Fruit fly (Drosophila melanogaster): ENCODE data around the gene psd.

psd gene

DNA sequence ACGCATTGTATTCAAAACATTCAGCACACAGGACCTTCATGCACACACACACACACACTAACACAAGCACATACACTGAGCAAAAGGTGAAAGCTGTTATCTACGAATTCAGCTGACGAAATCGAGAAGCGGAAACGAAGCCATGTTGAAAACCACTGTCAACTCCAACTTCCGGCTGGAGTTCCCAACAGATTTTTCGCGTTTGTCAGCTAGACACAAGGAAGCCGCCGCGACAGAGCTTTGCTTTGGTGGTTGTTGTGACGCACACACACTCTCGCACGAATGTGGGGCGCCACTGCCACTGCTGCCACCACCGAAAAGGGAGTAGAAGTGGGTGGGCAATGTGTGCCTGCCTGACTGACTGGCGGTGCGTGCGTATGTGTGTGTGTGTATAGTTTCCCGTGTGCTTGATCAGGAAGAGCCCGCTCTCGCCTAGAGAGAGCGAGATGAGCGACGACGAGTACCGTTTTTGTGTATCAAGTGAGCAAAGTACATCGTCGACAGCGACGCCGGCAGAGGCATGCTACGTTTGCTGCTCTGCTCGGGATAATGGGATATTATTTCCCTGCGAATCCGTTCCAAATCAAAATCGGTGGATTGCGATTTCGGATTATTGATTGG is 33.0 kb upstream of the psd start (continued):
- peak; percentile 5; the same call in 1 of the 3 replicates for TF ChIP-seq zfh1 (GFP tag; IDR thresholded peaks at IDR 0.05)
- no peak for TF ChIP-seq CG4404 (GFP tag; IDR thresholded peaks at IDR 0.05)
- peak; percentile 72 for TF ChIP-seq MTF-1 (GFP tag; optimal IDR thresholded peaks at IDR 0.05; ENCODE audit: borderline replicate concordance)
- no peak for TF ChIP-seq knrl (GFP tag; IDR thresholded peaks at IDR 0.05; ENCODE audit: partially characterized antibody)
- TF ChIP-seq CG8924 (tag; optimal IDR thresholded peaks at IDR 0.05) = peak; percentile 43
- TF ChIP-seq CG7745 (tag; optimal IDR thresholded peaks at IDR 0.05) = no peak
- no peak for TF ChIP-seq Dref (GFP tag; IDR thresholded peaks at IDR 0.05)
- no peak for TF ChIP-seq Hsf (GFP tag; optimal IDR thresholded peaks at IDR 0.05)
- no peak for TF ChIP-seq CG7839 (tag; optimal IDR thresholded peaks at IDR 0.05)
- TF ChIP-seq esg (GFP tag; conservative IDR thresholded peaks at IDR 0.05) = no peak
- peak; percentile 19 for TF ChIP-seq twi (tag; optimal IDR thresholded peaks at IDR 0.05)
- TF ChIP-seq CG6654 (GFP tag; optimal IDR thresholded peaks at IDR 0.05) = no peak
- TF ChIP-seq otp (GFP tag; IDR thresholded peaks at IDR 0.05) = peak; percentile 37; the same call in 1 of the 3 replicates
- no peak for TF ChIP-seq Mad (GFP tag; optimal IDR thresholded peaks at IDR 0.05)
- TF ChIP-seq onecut (GFP tag; IDR thresholded peaks at IDR 0.05) = peak; percentile 69
- no peak for TF ChIP-seq CG4282 (GFP tag; optimal IDR thresholded peaks at IDR 0.05)
- peak; percentile 73 for TF ChIP-seq CG8359 (GFP tag; optimal IDR thresholded peaks at IDR 0.05; ENCODE audit: borderline replicate concordance)
- TF ChIP-seq CG17328 (GFP tag; IDR thresholded peaks at IDR 0.05) = peak; percentile 26; the same call in 1 of the 2 replicates
- TF ChIP-seq fu2 (GFP tag; optimal IDR thresholded peaks at IDR 0.05) = no peak
- TF ChIP-seq CG2889 (GFP tag; IDR thresholded peaks at IDR 0.05) = no peak
- TF ChIP-seq CG12299 (tag; optimal IDR thresholded peaks at IDR 0.05) = peak; percentile 65
- peak; percentile 73 for TF ChIP-seq CG1233 (GFP tag; optimal IDR thresholded peaks at IDR 0.05)
- TF ChIP-seq cas (GFP tag; IDR thresholded peaks at IDR 0.05) = no peak
- TF ChIP-seq seq (GFP tag; IDR thresholded peaks at IDR 0.05) = no peak
- TF ChIP-seq D19B (GFP tag; optimal IDR thresholded peaks at IDR 0.05) = no peak
- TF ChIP-seq CG9437 (GFP tag; optimal IDR thresholded peaks at IDR 0.05) = peak; percentile 6
- TF ChIP-seq CG34376 (GFP tag; optimal IDR thresholded peaks at IDR 0.05) = peak; percentile 82
- TF ChIP-seq CG34224 (GFP tag; IDR thresholded peaks at IDR 0.05; ENCODE audit: partially characterized antibody) = no peak
- no peak for TF ChIP-seq CG18011 (GFP tag; optimal IDR thresholded peaks at IDR 0.05)
- TF ChIP-seq Xrp1 (GFP tag; IDR thresholded peaks at IDR 0.05) = no peak
- TF ChIP-seq Hmr (GFP tag; optimal IDR thresholded peaks at IDR 0.05) = no peak
- peak; percentile 79 for TF ChIP-seq Asciz (GFP tag; optimal IDR thresholded peaks at IDR 0.05)
- TF ChIP-seq maf-S (GFP tag; optimal IDR thresholded peaks at IDR 0.05) = no peak
- TF ChIP-seq CG17802 (tag; optimal IDR thresholded peaks at IDR 0.05) = no peak
- TF ChIP-seq CG12155 (GFP tag; optimal IDR thresholded peaks at IDR 0.05) = no peak
- peak; percentile 11 for TF ChIP-seq CG17829 (tag; optimal IDR thresholded peaks at IDR 0.05)
- TF ChIP-seq Ptx1 (GFP tag; IDR thresholded peaks at IDR 0.05) = no peak
- TF ChIP-seq CG2120 (GFP tag; optimal IDR thresholded peaks at IDR 0.05) = no peak
- TF ChIP-seq CG7987 (GFP tag; optimal IDR thresholded peaks at IDR 0.05) = peak; percentile 66
- peak; percentile 30; the same call in 1 of the 3 replicates for TF ChIP-seq CG17361 (GFP tag; IDR thresholded peaks at IDR 0.05)
- no peak for TF ChIP-seq chinmo (GFP tag; IDR thresholded peaks at IDR 0.05; ENCODE audit: partially characterized antibody)
- no peak for TF ChIP-seq sim (GFP tag; IDR thresholded peaks at IDR 0.05)
- TF ChIP-seq CG3995 (GFP tag; optimal IDR thresholded peaks at IDR 0.05) = no peak
- TF ChIP-seq Dek (tag; optimal IDR thresholded peaks at IDR 0.05) = no peak
- TF ChIP-seq Vsx1 (GFP tag; optimal IDR thresholded peaks at IDR 0.05) = peak; percentile 18
- no peak for TF ChIP-seq CG32772 (GFP tag; IDR thresholded peaks at IDR 0.05)
- TF ChIP-seq ssp (GFP tag; IDR thresholded peaks at IDR 0.05) = no peak
- peak; percentile 71 for TF ChIP-seq ATbp (GFP tag; optimal IDR thresholded peaks at IDR 0.05)
- TF ChIP-seq gem (tag; optimal IDR thresholded peaks at IDR 0.05) = no peak
- no peak for TF ChIP-seq CG3726 (GFP tag; IDR thresholded peaks at IDR 0.05)

All from whole organism, embryonic.